Fruit fly (Drosophila melanogaster) whole organism, embryonic: ENCODE measurements around the gene Exn.

Source experiments
- ATbp ChIP-seq: fragments of 200-800 bp; sonication (Bioruptor generic); optimal IDR thresholded peaks from 2 replicates; lab custom pipeline; 2017; ENCODE audit warnings: missing biosample characterization, mild to moderate bottlenecking, missing genetic modification characterization, missing genetic modification reagents
- B-H2 ChIP-seq: fragments of 200-800 bp; sonication (Bioruptor generic); optimal IDR thresholded peaks from 2 replicates; lab custom pipeline; 2018; ENCODE audit warnings: missing biosample characterization, mild to moderate bottlenecking, missing genetic modification characterization
- Blimp-1 ChIP-seq: fragments of 200-800 bp; sonication (Bioruptor generic); optimal IDR thresholded peaks from 3 replicates; lab custom pipeline; 2018; ENCODE audit warnings: missing biosample characterization, missing genetic modification characterization, mild to moderate bottlenecking, moderate library complexity, missing genetic modification reagents
- BtbVII ChIP-seq: fragments of 200-800 bp; sonication (Bioruptor generic); optimal IDR thresholded peaks from 3 replicates; lab custom pipeline; 2017; ENCODE audit warnings: missing biosample characterization, mild to moderate bottlenecking, missing genetic modification characterization
- CG10147 ChIP-seq: fragments of 200-800 bp; sonication (Bioruptor generic); optimal IDR thresholded peaks from 2 replicates; lab custom pipeline; 2019; ENCODE audit warnings: missing biosample characterization, mild to moderate bottlenecking, missing genetic modification characterization, moderate library complexity
- CG11695 ChIP-seq: fragments of 200-800 bp; sonication (Bioruptor generic); IDR thresholded peaks from 3 replicates; pipeline ENCODE4 v1.3.6; 2022; ENCODE audit warnings: missing biosample characterization, missing genetic modification characterization
- CG12299 ChIP-seq: fragments of 200-800 bp; sonication (Bioruptor generic); optimal IDR thresholded peaks from 2 replicates; lab custom pipeline; 2018; ENCODE audit warnings: missing biosample characterization, mild to moderate bottlenecking, missing genetic modification characterization
- CG13296 ChIP-seq: fragments of 200-800 bp; sonication (Bioruptor generic); optimal IDR thresholded peaks from 3 replicates; lab custom pipeline; 2018; ENCODE audit warnings: missing biosample characterization, mild to moderate bottlenecking, missing genetic modification characterization
- CG14014 ChIP-seq: fragments of 200-800 bp; sonication (Bioruptor generic); IDR thresholded peaks from 2 replicates; pipeline ENCODE4 v1.3.6; 2022; ENCODE audit warnings: missing biosample characterization, missing genetic modification characterization
- CG14050 ChIP-seq: fragments of 200-800 bp; sonication (Bioruptor generic); IDR thresholded peaks from 3 replicates; pipeline ENCODE4 v1.3.6; 2022; ENCODE audit warnings: missing biosample characterization, missing genetic modification characterization
- CG17328 ChIP-seq: fragments of 200-800 bp; sonication (Bioruptor generic); IDR thresholded peaks from 2 replicates; pipeline ENCODE4 v1.3.6; 2022; ENCODE audit warnings: missing biosample characterization, missing genetic modification characterization
- CG18599 ChIP-seq: fragments of 200-800 bp; sonication (Bioruptor generic); optimal IDR thresholded peaks from 3 replicates; lab custom pipeline; 2017; ENCODE audit warnings: missing biosample characterization, missing genetic modification characterization, mild to moderate bottlenecking, moderate library complexity, missing genetic modification reagents
- CG2199 ChIP-seq: fragments of 200-800 bp; sonication (Bioruptor generic); IDR thresholded peaks from 3 replicates; pipeline ENCODE4 v1.3.6; 2022; ENCODE audit warnings: missing biosample characterization, missing genetic modification characterization
- CG34224 ChIP-seq: fragments of 200-800 bp; sonication (Bioruptor generic); IDR thresholded peaks from 3 replicates; pipeline ENCODE4 v1.3.6; 2022; ENCODE audit warnings: missing biosample characterization, missing genetic modification characterization; ENCODE audit not compliant: partially characterized antibody
- CG34376 ChIP-seq: fragments of 200-800 bp; sonication (Bioruptor generic); optimal IDR thresholded peaks from 2 replicates; lab custom pipeline; 2018; ENCODE audit warnings: missing biosample characterization, mild to moderate bottlenecking, missing genetic modification characterization
- CG4820 ChIP-seq: fragments of 200-800 bp; sonication (Bioruptor generic); optimal IDR thresholded peaks from 3 replicates; lab custom pipeline; 2016; ENCODE audit warnings: missing biosample characterization, missing genetic modification characterization
- CG5953 ChIP-seq: fragments of 200-800 bp; sonication (Bioruptor generic); IDR thresholded peaks from 2 replicates; pipeline ENCODE4 v1.3.6; 2022; ENCODE audit warnings: missing biosample characterization, missing genetic modification characterization
- CG6175 ChIP-seq: fragments of 200-800 bp; sonication (Bioruptor generic); IDR thresholded peaks from 3 replicates; pipeline ENCODE4 v1.3.6; 2022; ENCODE audit warnings: missing biosample characterization, missing genetic modification characterization
- CG6765 ChIP-seq: fragments of 200-800 bp; sonication (Bioruptor generic); optimal IDR thresholded peaks from 3 replicates; lab custom pipeline; 2017; ENCODE audit warnings: missing biosample characterization, mild to moderate bottlenecking, missing genetic modification characterization
- CG7372 ChIP-seq: fragments of 200-800 bp; sonication (Bioruptor generic); IDR thresholded peaks from 2 replicates; pipeline ENCODE4 v1.3.6; 2022; ENCODE audit warnings: missing biosample characterization, missing genetic modification characterization
- CG8290 ChIP-seq, 3 experiments: fragments of 200-800 bp; sonication (Bioruptor generic); optimal IDR thresholded peaks; 2 replicates each; lab custom pipeline; 2016 to 2019; ENCODE audit warnings: missing biosample characterization in 3 of 3, missing genetic modification characterization in 3 of 3, mild to moderate bottlenecking in 2 of 3, moderate library complexity in 1 of 3
- D19B ChIP-seq: fragments of 200-800 bp; sonication (Bioruptor generic); optimal IDR thresholded peaks from 2 replicates; lab custom pipeline; 2017; ENCODE audit warnings: missing biosample characterization, mild to moderate bottlenecking, missing genetic modification characterization
- Deaf1 ChIP-seq: fragments of 200-800 bp; optimal IDR thresholded peaks from 3 replicates; lab custom pipeline; 2019; ENCODE audit warnings: missing biosample characterization, mild to moderate bottlenecking, missing genetic modification characterization, moderate library complexity
- Fer1 ChIP-seq: fragments of 200-800 bp; sonication (Bioruptor generic); optimal IDR thresholded peaks from 2 replicates; lab custom pipeline; 2017; ENCODE audit warnings: missing biosample characterization, mild to moderate bottlenecking, missing genetic modification characterization
- H15 ChIP-seq: fragments of 200-800 bp; sonication (Bioruptor generic); IDR thresholded peaks from 3 replicates; pipeline ENCODE4 v1.3.6; 2022; ENCODE audit warnings: missing biosample characterization, missing genetic modification characterization
- HLH3B ChIP-seq: fragments of 200-800 bp; sonication (Bioruptor generic); IDR thresholded peaks from 2 replicates; pipeline ENCODE4 v1.3.6; 2022; ENCODE audit warnings: missing biosample characterization, missing genetic modification characterization
- Hmr ChIP-seq: fragments of 200-800 bp; sonication (Bioruptor generic); optimal IDR thresholded peaks from 3 replicates; lab custom pipeline; 2017; ENCODE audit warnings: mild to moderate bottlenecking, missing biosample characterization, missing genetic modification reagents, missing genetic modification characterization
- Mad ChIP-seq: fragments of 200-800 bp; sonication (Bioruptor generic); optimal IDR thresholded peaks from 2 replicates; lab custom pipeline; 2016; ENCODE audit warnings: missing biosample characterization, missing genetic modification characterization
- Mrtf ChIP-seq: fragments of 200-800 bp; sonication (Bioruptor generic); IDR thresholded peaks from 3 replicates; pipeline ENCODE4 v1.3.6; 2022; ENCODE audit warnings: missing biosample characterization, missing genetic modification characterization
- Rfx ChIP-seq: fragments of 200-800 bp; sonication (Bioruptor generic); IDR thresholded peaks from 2 replicates; pipeline ENCODE4 v1.3.6; 2022; ENCODE audit warnings: missing biosample characterization, missing genetic modification characterization
- Scr ChIP-seq: fragments of 200-800 bp; sonication (Bioruptor generic); IDR thresholded peaks from 2 replicates; pipeline ENCODE4 v1.3.6; 2022; ENCODE audit warnings: missing biosample characterization, missing genetic modification characterization; ENCODE audit not compliant: partially characterized antibody
- Xrp1 ChIP-seq: fragments of 200-800 bp; sonication (Bioruptor generic); IDR thresholded peaks from 2 replicates; pipeline ENCODE4 v1.3.6; 2022; ENCODE audit warnings: missing biosample characterization, missing genetic modification characterization
- YL-1 ChIP-seq: fragments of 200-800 bp; sonication (Bioruptor generic); optimal IDR thresholded peaks from 3 replicates; lab custom pipeline; 2017; ENCODE audit warnings: missing biosample characterization, mild to moderate bottlenecking, missing genetic modification characterization
- ash1 ChIP-seq: fragments of 200-800 bp; sonication (Bioruptor generic); optimal IDR thresholded peaks from 2 replicates; lab custom pipeline; 2018; ENCODE audit warnings: missing biosample characterization, mild to moderate bottlenecking, missing genetic modification characterization
- cg ChIP-seq: fragments of 200-800 bp; sonication (Bioruptor generic); optimal IDR thresholded peaks from 3 replicates; lab custom pipeline; 2019; ENCODE audit warnings: missing biosample characterization, mild to moderate bottlenecking, missing genetic modification characterization, moderate library complexity
- chinmo ChIP-seq: fragments of 200-800 bp; sonication (Bioruptor generic); IDR thresholded peaks from 4 replicates; pipeline ENCODE4 v1.3.6; 2022; ENCODE audit warnings: missing biosample characterization, missing genetic modification characterization; ENCODE audit not compliant: partially characterized antibody
- cwo ChIP-seq: fragments of 200-800 bp; sonication (Bioruptor generic); optimal IDR thresholded peaks from 3 replicates; lab custom pipeline; 2017; ENCODE audit warnings: missing biosample characterization, missing genetic modification characterization, mild to moderate bottlenecking, moderate library complexity, missing genetic modification reagents
- dmrt11E ChIP-seq: fragments of 200-800 bp; sonication (Bioruptor generic); optimal IDR thresholded peaks from 3 replicates; lab custom pipeline; 2018; ENCODE audit warnings: missing biosample characterization, mild to moderate bottlenecking, missing genetic modification characterization, moderate library complexity
- fd64A ChIP-seq: fragments of 200-800 bp; sonication (Bioruptor generic); optimal IDR thresholded peaks from 3 replicates; lab custom pipeline; 2018; ENCODE audit warnings: missing biosample characterization, mild to moderate bottlenecking, missing genetic modification characterization
- fru ChIP-seq: fragments of >200 bp; optimal IDR thresholded peaks from 2 replicates; lab custom pipeline; 2017
- fu2 ChIP-seq: fragments of 200-800 bp; sonication (Bioruptor generic); optimal IDR thresholded peaks from 2 replicates; lab custom pipeline; 2016; ENCODE audit warnings: missing biosample characterization, missing genetic modification characterization
- grau ChIP-seq: fragments of 200-800 bp; optimal IDR thresholded peaks from 3 replicates; lab custom pipeline; 2019; ENCODE audit warnings: missing biosample characterization, mild to moderate bottlenecking, missing genetic modification characterization, moderate library complexity
- gsb-n ChIP-seq: fragments of 200-800 bp; sonication (Bioruptor generic); optimal IDR thresholded peaks from 3 replicates; lab custom pipeline; 2018; ENCODE audit warnings: missing biosample characterization, mild to moderate bottlenecking, missing genetic modification characterization
- scrt ChIP-seq: fragments of 200-800 bp; sonication (Bioruptor generic); optimal IDR thresholded peaks from 2 replicates; lab custom pipeline; 2018; ENCODE audit warnings: missing biosample characterization, mild to moderate bottlenecking, missing genetic modification characterization, moderate library complexity
- sr ChIP-seq: fragments of 200-800 bp; sonication (Bioruptor generic); IDR thresholded peaks from 3 replicates; pipeline ENCODE4 v1.3.6; 2022; ENCODE audit warnings: missing biosample characterization, missing genetic modification characterization
- sug ChIP-seq: fragments of 200-800 bp; optimal IDR thresholded peaks from 2 replicates; lab custom pipeline; 2019; ENCODE audit warnings: missing biosample characterization, mild to moderate bottlenecking, missing genetic modification characterization, moderate library complexity
- vvl ChIP-seq: fragments of 200-800 bp; sonication (Bioruptor generic); IDR thresholded peaks from 2 replicates; pipeline ENCODE4 v1.3.6; 2022; ENCODE audit warnings: missing biosample characterization, missing genetic modification characterization

Exn gene

DNA sequence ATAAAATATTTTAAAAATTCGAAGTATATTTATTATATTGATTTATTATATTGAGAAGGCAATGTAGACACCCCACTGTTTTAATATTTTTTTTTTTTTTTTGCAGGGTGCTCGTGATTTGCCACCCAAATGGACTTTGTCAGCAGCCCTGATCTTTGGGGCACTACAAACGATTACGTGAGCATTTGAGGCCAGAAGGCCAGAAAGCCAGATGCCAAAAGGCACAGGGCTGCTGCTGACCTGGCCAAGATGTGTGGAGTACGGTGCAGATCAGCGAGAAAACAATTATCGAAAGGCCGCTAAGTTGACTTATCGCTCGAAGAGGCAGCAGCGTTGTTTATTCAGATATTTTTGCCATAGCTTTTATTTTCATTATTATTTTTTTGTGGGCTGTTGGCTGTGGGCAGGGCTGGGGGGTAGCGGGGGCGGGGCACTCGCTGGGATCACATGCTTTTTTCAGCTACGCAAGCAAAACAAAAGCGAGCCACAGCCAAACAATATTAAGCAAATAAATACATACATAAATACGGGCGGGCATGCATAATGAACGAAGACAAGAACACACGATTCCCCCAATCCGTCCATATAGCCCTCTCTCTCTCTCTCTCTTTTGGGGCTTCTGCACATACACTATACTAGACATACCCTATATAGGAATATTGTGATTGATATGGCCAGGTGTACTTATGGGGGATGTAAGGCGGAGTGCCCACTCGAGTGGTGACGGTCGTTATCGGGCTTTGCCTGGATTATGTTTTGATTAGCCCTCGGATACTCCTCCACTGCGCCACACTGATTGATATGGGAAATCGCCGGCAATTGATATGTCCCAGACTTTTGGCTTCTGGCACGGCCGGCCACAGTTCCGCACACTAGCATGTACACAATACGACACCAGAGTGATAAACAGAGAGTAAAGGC lies 33.7 kb downstream of the Exn start (continued):
- TF ChIP-seq Deaf1 (peak; percentile 59), CG14014 (GFP tag; lab: Robert Waterston, UW) (no peak), fd64A (GFP tag; lab: Kevin White, UChicago) (peak; percentile 28), CG12299 (tag; lab: Kevin White, UChicago) (peak; percentile 11), D19B (GFP tag; lab: Kevin White, UChicago) (peak; percentile 40), cg (GFP tag; lab: Kevin White, UChicago) (peak; percentile 13), CG18599 (peak; percentile 12), grau (peak; percentile 14), Scr (GFP tag; lab: Robert Waterston, UW) (no peak), gsb-n (tag; lab: Kevin White, UChicago) (no peak), CG10147 (GFP tag; lab: Kevin White, UChicago) (peak; percentile 42), CG13296 (GFP tag; lab: Kevin White, UChicago) (peak; percentile 48), Fer1 (GFP tag; lab: Kevin White, UChicago) (peak; percentile 42), CG6175 (GFP tag; lab: Robert Waterston, UW) (peak; percentile 28; the same call in 1 of the 3 replicates), HLH3B (GFP tag; lab: Robert Waterston, UW) (0 out of 2 replicates have a peak, but pooled peaks have one; percentile 15), fru (lab: Kevin White, UChicago) (no peak), CG34224 (GFP tag; lab: Robert Waterston, UW) (no peak), ATbp (GFP tag; lab: Kevin White, UChicago) (peak; percentile 44), CG2199 (GFP tag; lab: Robert Waterston, UW) (0 out of 3 replicates have a peak, but pooled peaks have one; percentile 14), Hmr (GFP tag; lab: Kevin White, UChicago) (peak; percentile 58), BtbVII (GFP tag; lab: Kevin White, UChicago) (peak; percentile 57), sr (peak; percentile 59; the same call in 1 of the 3 replicates), chinmo (GFP tag; lab: Robert Waterston, UW) (peak; percentile 91; the same call in 2 of the 4 replicates), CG14050 (no peak), CG17328 (GFP tag; lab: Robert Waterston, UW) (no peak), fu2 (GFP tag; lab: Kevin White, UChicago) (no peak), dmrt11E (tag; lab: Kevin White, UChicago) (no peak), scrt (GFP tag; lab: Kevin White, UChicago) (no peak), CG11695 (GFP tag; lab: Robert Waterston, UW) (peak; percentile 33; the same call in 2 of the 3 replicates), H15 (GFP tag; lab: Robert Waterston, UW) (0 out of 3 replicates have a peak, but pooled peaks have one; percentile 28), Rfx (GFP tag; lab: Robert Waterston, UW) (peak; percentile 41; the same call in 1 of the 2 replicates), sug (peak; percentile 86), CG8290 (GFP tag; optimal IDR thresholded peaks at IDR 0.05; lab: Kevin White, UChicago) (no peak), CG8290 (tag; optimal IDR thresholded peaks at IDR 0.05; lab: Kevin White, UChicago) (peak in 1 of 2 experiments; percentile 2), CG5953 (GFP tag; lab: Robert Waterston, UW) (0 out of 2 replicates have a peak, but pooled peaks have one; percentile 4), YL-1 (GFP tag; lab: Kevin White, UChicago) (no peak), CG6765 (peak; percentile 68), ash1 (GFP tag; lab: Kevin White, UChicago) (no peak), CG4820 (GFP tag; lab: Kevin White, UChicago) (no peak), CG7372 (GFP tag; lab: Robert Waterston, UW) (no peak), cwo (GFP tag; lab: Kevin White, UChicago) (peak; percentile 95), Blimp-1 (GFP tag; lab: Kevin White, UChicago) (peak; percentile 7), Mad (GFP tag; lab: Kevin White, UChicago) (no peak), B-H2 (GFP tag; lab: Kevin White, UChicago) (no peak), Xrp1 (GFP tag; lab: Robert Waterston, UW) (peak; percentile 28), Mrtf (0 out of 3 replicates have a peak, but pooled peaks have one; percentile 26), CG34376 (GFP tag; lab: Kevin White, UChicago) (peak; percentile 69), vvl (GFP tag; lab: Robert Waterston, UW) (peak; percentile 46; the same call in 1 of the 2 replicates)
